Worm (Caenorhabditis elegans) whole organism, L4 larva: ENCODE data around the gene znf-782.
A peak's percentile ranks its signal among the peaks of the same experiment; 100 is the strongest.

ENCODE experiments used
- R02D3.7 ChIP-seq: fragments of 150-350 bp; sonication (generic microtip); optimal IDR thresholded peaks from 3 replicates; lab custom pipeline; 2014; ENCODE audit warnings: missing biosample characterization, missing genetic modification characterization
- ama-1 ChIP-seq: fragments of 150-350 bp; optimal IDR thresholded peaks from 2 replicates; lab custom pipeline; 2014; ENCODE audit warnings: inconsistent platforms, mixed read lengths
- ceh-82 ChIP-seq: sonication (generic microtip); optimal IDR thresholded peaks from 2 replicates; lab custom pipeline; 2017; ENCODE audit warnings: missing biosample characterization, missing genetic modification characterization
- egl-27 ChIP-seq: sonication (generic microtip); optimal IDR thresholded peaks from 3 replicates; lab custom pipeline; 2017; ENCODE audit warnings: missing biosample characterization, missing genetic modification reagents, missing genetic modification characterization
- hlh-30 ChIP-seq: sonication (generic microtip); optimal IDR thresholded peaks from 2 replicates; lab custom pipeline; 2017; ENCODE audit warnings: antibody characterized with exemption, mild to moderate bottlenecking, missing genetic modification characterization, missing compliant biosample characterization; ENCODE audit not compliant: insufficient read depth
- nhr-11 ChIP-seq: fragments of 150-350 bp; optimal IDR thresholded peaks from 2 replicates; lab custom pipeline; 2014; ENCODE audit warnings: missing biosample characterization, missing genetic modification characterization
- unc-39 ChIP-seq: sonication (generic microtip); optimal IDR thresholded peaks from 2 replicates; lab custom pipeline; 2017; ENCODE audit warnings: missing biosample characterization, missing genetic modification characterization
- unc-62 ChIP-seq, 3 experiments: fragments of 150-350 bp in 1 of 3; sonication (generic microtip); optimal IDR thresholded peaks in 2 of 3; peaks in 1 of 3; 1 replicate in 1 of 3; 2 replicates in 2 of 3; lab custom pipeline; 2014 to 2017; ENCODE audit warnings: missing biosample characterization in 3 of 3, missing genetic modification characterization in 3 of 3, missing genetic modification reagents in 3 of 3, missing genotype in 1 of 3
- zfp-3 ChIP-seq: fragments of 200-800 bp; sonication (Bioruptor generic); conservative IDR thresholded peaks from 2 replicates; pipeline ENCODE4 v1.3.6; 2022; ENCODE audit warnings: missing genetic modification reagents, missing genetic modification characterization, missing compliant biosample characterization

DNA sequence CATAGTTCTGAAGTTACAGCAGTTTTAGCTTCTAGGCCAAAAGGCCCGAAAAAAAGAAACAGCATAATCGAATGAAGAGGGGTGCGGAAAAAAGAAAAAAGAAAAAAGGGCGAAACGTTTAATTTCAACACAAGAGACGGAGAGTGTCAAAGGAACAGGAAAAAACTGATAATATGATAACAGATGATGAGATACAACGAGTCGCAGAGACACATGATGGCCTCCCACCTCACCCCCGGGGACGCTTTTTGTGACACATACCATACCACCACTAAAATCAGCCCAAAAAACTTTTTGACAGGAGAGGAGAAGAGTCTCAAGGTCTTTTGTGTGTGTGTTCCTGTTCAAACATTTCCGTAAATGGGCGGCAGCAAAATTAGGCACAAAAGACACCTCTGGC, 32.2 kb downstream of the znf-782 start:
- TF ChIP-seq zfp-3 (no peak), hlh-30 (tag; lab: Kevin White, UChicago) (peak; percentile 88), ceh-82 (tag; lab: Kevin White, UChicago) (no peak), R02D3.7 (tag; lab: Kevin White, UChicago) (no peak), ama-1 (lab: Kevin White, UChicago) (no peak), unc-62 (GFP tag; optimal IDR thresholded peaks at IDR 0.05 in 1 of 2; lab: Kevin White, UChicago) (peak in 1 of 2 experiments; percentile 13), unc-62 (tag; optimal IDR thresholded peaks at IDR 0.05; lab: Kevin White, UChicago) (no peak), unc-39 (tag; lab: Kevin White, UChicago) (no peak), egl-27 (no peak), nhr-11 (tag; lab: Kevin White, UChicago) (no peak)
